Worm (Caenorhabditis elegans) whole organism, late embryonic: ENCODE results near the gene T06D4.1.

Experiments used
- F13H6.1 ChIP-seq: sonication (generic microtip); optimal IDR thresholded peaks from 2 replicates; lab custom pipeline; 2016; ENCODE audit warnings: missing genetic modification characterization, missing compliant biosample characterization
- ama-1 ChIP-seq: fragments of 150-350 bp; optimal IDR thresholded peaks from 2 replicates; lab custom pipeline; 2014
- ceh-45 ChIP-seq: fragments of 200-800 bp; sonication (Bioruptor generic); IDR thresholded peaks from 2 replicates; pipeline ENCODE4 v1.3.6; 2022; ENCODE audit warnings: missing genetic modification reagents, missing genetic modification characterization, missing compliant biosample characterization
- mec-3 ChIP-seq: sonication (generic microtip); optimal IDR thresholded peaks from 2 replicates; lab custom pipeline; 2016; ENCODE audit warnings: borderline replicate concordance, missing genetic modification characterization, missing compliant biosample characterization
- pax-1 ChIP-seq: fragments of 150-350 bp; optimal IDR thresholded peaks from 2 replicates; lab custom pipeline; 2014; ENCODE audit warnings: missing biosample characterization, missing genetic modification characterization
- pros-1 ChIP-seq: fragments of 150-350 bp; optimal IDR thresholded peaks from 2 replicates; lab custom pipeline; 2014; ENCODE audit warnings: missing biosample characterization, missing genetic modification reagents, missing genetic modification characterization
- sox-4 ChIP-seq: sonication (generic microtip); optimal IDR thresholded peaks from 2 replicates; lab custom pipeline; 2017; ENCODE audit warnings: mild to moderate bottlenecking, missing genetic modification characterization, inconsistent platforms, missing compliant biosample characterization

ce11 chrII:3338556-3338955 is 43.1 kb upstream of the T06D4.1 start, which contains the start of gene F14D2.7:
- TF ChIP-seq F13H6.1 (tag; lab: Kevin White, UChicago) (no peak), ceh-45 (GFP tag; lab: Robert Waterston, UW) (no peak), sox-4 (no peak), pros-1 (no peak), mec-3 (tag; lab: Kevin White, UChicago) (no peak), pax-1 (no peak), ama-1 (lab: Kevin White, UChicago) (no peak)
